Worm (Caenorhabditis elegans) whole organism, mixed stage, embryonic: ENCODE results near the gene sex-1.

Experiments used
- bed-3 ChIP-seq: fragments of 200-800 bp; sonication (Bioruptor generic); optimal IDR thresholded peaks from 3 replicates; lab custom pipeline; 2018; ENCODE audit warnings: mild to moderate bottlenecking, missing genetic modification characterization, moderate library complexity, missing compliant biosample characterization
- blmp-1 ChIP-seq: fragments of 150-350 bp; optimal IDR thresholded peaks from 2 replicates; lab custom pipeline; 2014; ENCODE audit warnings: missing biosample characterization, missing genetic modification characterization
- ceh-39 ChIP-seq: fragments of 150-350 bp; optimal IDR thresholded peaks from 2 replicates; lab custom pipeline; 2014; ENCODE audit warnings: missing biosample characterization, missing genetic modification characterization
- ceh-43 ChIP-seq: fragments of 200-800 bp; sonication (Bioruptor generic); optimal IDR thresholded peaks from 2 replicates; lab custom pipeline; 2018; ENCODE audit warnings: mild to moderate bottlenecking, missing genetic modification characterization, moderate library complexity, missing compliant biosample characterization
- cnd-1 ChIP-seq: fragments of 200-800 bp; sonication (Bioruptor generic); optimal IDR thresholded peaks from 2 replicates; lab custom pipeline; 2018; ENCODE audit warnings: mild to moderate bottlenecking, missing genetic modification characterization, missing compliant biosample characterization
- drap-1 ChIP-seq: fragments of 200-800 bp; sonication (Bioruptor generic); optimal IDR thresholded peaks from 3 replicates; lab custom pipeline; 2018; ENCODE audit warnings: mild to moderate bottlenecking, missing genetic modification characterization, missing compliant biosample characterization
- elt-1 ChIP-seq: sonication (generic microtip); optimal IDR thresholded peaks from 2 replicates; lab custom pipeline; 2017; ENCODE audit warnings: missing genetic modification characterization, mild to moderate bottlenecking, missing compliant biosample characterization, antibody characterized with exemption, moderate library complexity, borderline replicate concordance; ENCODE audit not compliant: insufficient read depth
- elt-3 ChIP-seq: fragments of 150-350 bp; optimal IDR thresholded peaks from 2 replicates; lab custom pipeline; 2014; ENCODE audit warnings: missing biosample characterization, missing genetic modification characterization
- flh-1 ChIP-seq: fragments of 200-800 bp; sonication (Bioruptor generic); optimal IDR thresholded peaks from 2 replicates; lab custom pipeline; 2018; ENCODE audit warnings: mild to moderate bottlenecking, missing genetic modification characterization, moderate library complexity, missing compliant biosample characterization
- ham-2 ChIP-seq: fragments of 200-800 bp; sonication (Bioruptor generic); optimal IDR thresholded peaks from 2 replicates; lab custom pipeline; 2018; ENCODE audit warnings: mild to moderate bottlenecking, missing genetic modification characterization, missing compliant biosample characterization
- hlh-1 ChIP-seq: fragments of 150-350 bp; optimal IDR thresholded peaks from 2 replicates; lab custom pipeline; 2014; ENCODE audit warnings: missing biosample characterization, missing genetic modification reagents, missing genetic modification characterization
- lin-13 ChIP-seq: fragments of 150-350 bp; optimal IDR thresholded peaks from 2 replicates; lab custom pipeline; 2014; ENCODE audit warnings: missing biosample characterization, missing genetic modification characterization
- lin-32 ChIP-seq: fragments of 200-800 bp; sonication (Bioruptor generic); optimal IDR thresholded peaks from 2 replicates; lab custom pipeline; 2018; ENCODE audit warnings: mild to moderate bottlenecking, missing genetic modification characterization, missing compliant biosample characterization
- lsy-2 ChIP-seq: fragments of 150-350 bp; optimal IDR thresholded peaks from 2 replicates; lab custom pipeline; 2014; ENCODE audit warnings: missing biosample characterization, missing genetic modification characterization
- mab-5 ChIP-seq: fragments of 150-350 bp; optimal IDR thresholded peaks from 2 replicates; lab custom pipeline; 2014; ENCODE audit warnings: missing biosample characterization, missing genetic modification characterization
- mep-1 ChIP-seq: fragments of 150-350 bp; optimal IDR thresholded peaks from 2 replicates; lab custom pipeline; 2017; ENCODE audit warnings: missing biosample characterization, missing genetic modification reagents, missing genetic modification characterization, inconsistent platforms
- mls-2 ChIP-seq: sonication (generic microtip); optimal IDR thresholded peaks from 2 replicates; lab custom pipeline; 2016; ENCODE audit warnings: mild to moderate bottlenecking, missing genetic modification characterization, moderate library complexity, missing compliant biosample characterization
- nhr-12 ChIP-seq: fragments of 150-350 bp; optimal IDR thresholded peaks from 2 replicates; lab custom pipeline; 2014; ENCODE audit warnings: missing biosample characterization, missing genetic modification characterization
- nhr-2 ChIP-seq: fragments of 150-350 bp; optimal IDR thresholded peaks from 2 replicates; lab custom pipeline; 2014; ENCODE audit warnings: missing biosample characterization, missing genetic modification characterization
- nhr-237 ChIP-seq: fragments of 150-350 bp; optimal IDR thresholded peaks from 2 replicates; lab custom pipeline; 2014; ENCODE audit warnings: missing biosample characterization, missing genetic modification characterization
- nhr-28 ChIP-seq: fragments of 150-350 bp; optimal IDR thresholded peaks from 2 replicates; lab custom pipeline; 2014; ENCODE audit warnings: missing biosample characterization, missing genetic modification characterization
- nhr-76 ChIP-seq: sonication (generic microtip); optimal IDR thresholded peaks from 2 replicates; lab custom pipeline; 2017; ENCODE audit warnings: missing biosample characterization, missing genetic modification characterization
- pha-4 ChIP-seq: fragments of 150-350 bp; optimal IDR thresholded peaks from 2 replicates; lab custom pipeline; 2018; ENCODE audit warnings: missing biosample characterization, missing genetic modification reagents, missing genetic modification characterization
- sem-2 ChIP-seq: fragments of 200-800 bp; sonication (Bioruptor generic); optimal IDR thresholded peaks from 2 replicates; lab custom pipeline; 2018; ENCODE audit warnings: mild to moderate bottlenecking, missing genetic modification characterization, missing compliant biosample characterization
- snpc-4 ChIP-seq: fragments of 150-350 bp; optimal IDR thresholded peaks from 2 replicates; lab custom pipeline; 2014; ENCODE audit warnings: missing biosample characterization, missing genetic modification characterization
- sptf-1 ChIP-seq: sonication (generic microtip); optimal IDR thresholded peaks from 2 replicates; lab custom pipeline; 2017; ENCODE audit warnings: mild to moderate bottlenecking, missing genetic modification characterization, moderate library complexity, missing compliant biosample characterization
- tbx-8 ChIP-seq: fragments of 200-800 bp; sonication (Bioruptor generic); optimal IDR thresholded peaks from 2 replicates; lab custom pipeline; 2018; ENCODE audit warnings: mild to moderate bottlenecking, missing genetic modification characterization, moderate library complexity, missing compliant biosample characterization
- unc-120 ChIP-seq: sonication (generic microtip); optimal IDR thresholded peaks from 2 replicates; lab custom pipeline; 2017; ENCODE audit warnings: missing genetic modification characterization, missing compliant biosample characterization; ENCODE audit not compliant: poor library complexity, severe bottlenecking
- unc-62 ChIP-seq: fragments of 150-350 bp; optimal IDR thresholded peaks from 2 replicates; lab custom pipeline; 2014; ENCODE audit warnings: missing biosample characterization, missing genetic modification reagents, missing genetic modification characterization
- zip-8 ChIP-seq: fragments of 150-350 bp; optimal IDR thresholded peaks from 2 replicates; lab custom pipeline; 2014; ENCODE audit warnings: missing biosample characterization, missing genetic modification characterization

sex-1 gene

ce11 chrX:10205321-10205720, at the start of gene sex-1:
Gene sex-1 (minus strand): TSS chrX:10205421.
- TF ChIP-seq nhr-76 (tag; lab: Kevin White, UChicago) (no peak), ceh-39 (tag; lab: Kevin White, UChicago) (no peak), elt-1 (tag; lab: Kevin White, UChicago) (peak; percentile 11), ceh-43 (GFP tag; lab: Kevin White, UChicago) (no peak)

ce11 chrX:10254068-10254467, 48.8 kb upstream of the sex-1 start:
- peak; percentile 25 for TF ChIP-seq unc-62 (GFP tag; lab: Kevin White, UChicago)
- no peak for TF ChIP-seq snpc-4 (tag; lab: Kevin White, UChicago)
- no peak for TF ChIP-seq nhr-237 (tag; lab: Kevin White, UChicago)
- TF ChIP-seq mab-5 (tag; lab: Kevin White, UChicago) = no peak
- no peak for TF ChIP-seq zip-8 (tag; lab: Kevin White, UChicago)
- peak; percentile 9 for TF ChIP-seq unc-120
- no peak for TF ChIP-seq pha-4 (tag; lab: Kevin White, UChicago)
- TF ChIP-seq sem-2 = no peak
- TF ChIP-seq lsy-2 (tag; lab: Kevin White, UChicago) = no peak
- TF ChIP-seq nhr-28 = no peak

DNA sequence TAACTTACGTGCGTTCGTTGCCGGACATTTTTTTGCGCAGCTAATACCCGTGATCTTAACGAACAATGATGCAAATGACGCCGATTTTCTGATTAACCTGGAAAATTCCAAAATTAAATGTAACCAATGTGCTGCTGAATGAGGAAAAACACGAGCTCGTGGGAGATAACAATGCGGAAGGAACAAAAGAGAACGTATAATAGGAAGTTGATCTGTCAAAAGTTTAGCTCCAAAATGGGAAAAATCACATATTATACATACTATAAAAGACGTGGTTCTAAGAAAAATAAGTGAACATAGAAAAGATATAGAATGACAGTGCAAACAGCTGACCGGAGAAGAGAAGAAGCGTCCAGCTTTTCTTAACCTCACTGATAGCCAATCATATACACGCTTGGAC, 47.6 kb upstream of the sex-1 start, which contains the start of gene C14H10.2:
Gene C14H10.2, minus strand, starts transcription at position 101 of the 400 bp plus-strand sequence.
- TF ChIP-seq snpc-4 (tag; lab: Kevin White, UChicago) (no peak), unc-120 (peak; percentile 0)

DNA sequence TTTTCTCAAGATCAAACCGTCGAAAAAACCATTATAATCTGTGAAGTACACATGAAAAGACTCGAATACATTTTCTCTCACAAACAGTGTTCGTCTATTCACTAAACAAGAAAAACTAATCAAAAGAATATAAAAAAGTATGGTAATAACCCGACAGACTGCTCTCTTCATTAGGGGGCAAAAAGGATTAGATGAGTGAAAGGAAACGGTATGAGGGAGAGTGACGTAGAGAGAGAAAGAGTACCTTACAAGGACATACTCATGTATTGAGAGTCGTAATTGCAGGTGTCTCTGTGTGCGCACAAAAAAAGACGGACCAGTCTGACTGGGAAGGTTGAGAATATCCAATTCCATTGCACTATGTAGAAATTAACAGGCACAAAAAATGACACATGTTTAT, 44.5 kb upstream of the sex-1 start:
- no peak for TF ChIP-seq blmp-1 (tag; lab: Kevin White, UChicago)
- TF ChIP-seq nhr-2 (tag; lab: Kevin White, UChicago) = peak; percentile 54

DNA sequence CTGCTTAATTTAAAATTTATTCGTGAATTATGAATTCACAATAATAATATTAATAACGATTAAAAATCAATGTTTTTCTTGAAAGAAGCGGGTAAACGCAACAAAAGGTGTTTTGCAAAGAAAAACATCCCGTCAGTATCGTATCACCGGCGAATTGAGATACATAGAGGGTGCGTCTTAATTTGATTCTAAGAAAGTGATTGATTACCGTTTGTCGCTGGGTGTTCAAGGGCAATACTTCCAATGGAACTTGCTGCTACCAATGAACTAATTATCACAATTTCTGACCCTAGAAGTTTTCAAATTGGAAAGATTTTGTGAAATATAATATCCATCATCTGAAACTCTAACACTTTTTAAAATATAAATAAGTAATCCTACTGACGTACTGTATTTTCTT, 40.4 kb upstream of the sex-1 start:
- TF ChIP-seq bed-3 (no peak), snpc-4 (tag; lab: Kevin White, UChicago) (no peak)
- TF ChIP-seq, all 35 proteins: peak for 0

- no peak for TF ChIP-seq ceh-39 (tag; lab: Kevin White, UChicago)
- no peak for TF ChIP-seq pha-4 (tag; lab: Kevin White, UChicago)
- TF ChIP-seq elt-3 (tag; lab: Kevin White, UChicago) = no peak
- no peak for TF ChIP-seq zip-8 (tag; lab: Kevin White, UChicago)
- no peak for TF ChIP-seq snpc-4 (tag; lab: Kevin White, UChicago)
- no peak for TF ChIP-seq nhr-2 (tag; lab: Kevin White, UChicago)
- no peak for TF ChIP-seq nhr-28
- TF ChIP-seq ceh-43 (GFP tag; lab: Kevin White, UChicago) = no peak
- no peak for TF ChIP-seq flh-1
- no peak for TF ChIP-seq sem-2
- TF ChIP-seq tbx-8 (GFP tag; lab: Kevin White, UChicago) = no peak
- TF ChIP-seq bed-3 = no peak
- TF ChIP-seq unc-62 (GFP tag; lab: Kevin White, UChicago) = no peak
- no peak for TF ChIP-seq sptf-1 (tag; lab: Kevin White, UChicago)
These were observed 35.7 kb upstream of the sex-1 start, which contains the start of gene str-74 for ce11 chrX:10240939-10241338. Gene str-74 (minus strand): TSS chrX:10241039.

- TF ChIP-seq ceh-39 (tag; lab: Kevin White, UChicago) (no peak), cnd-1 (tag; lab: Kevin White, UChicago) (no peak), unc-62 (GFP tag; lab: Kevin White, UChicago) (peak; percentile 84), drap-1 (GFP tag; lab: Kevin White, UChicago) (no peak), zip-8 (tag; lab: Kevin White, UChicago) (no peak), unc-120 (peak; percentile 57), nhr-12 (tag; lab: Kevin White, UChicago) (no peak), ceh-43 (GFP tag; lab: Kevin White, UChicago) (no peak), mls-2 (tag; lab: Kevin White, UChicago) (no peak), mab-5 (tag; lab: Kevin White, UChicago) (peak; percentile 15), sem-2 (no peak), lsy-2 (tag; lab: Kevin White, UChicago) (no peak), mep-1 (tag; lab: Kevin White, UChicago) (no peak), ham-2 (no peak), lin-13 (tag; lab: Kevin White, UChicago) (no peak), pha-4 (tag; lab: Kevin White, UChicago) (no peak), hlh-1 (peak; percentile 64), lin-32 (GFP tag; lab: Kevin White, UChicago) (no peak), elt-3 (tag; lab: Kevin White, UChicago) (no peak)
These were observed 33.0 kb upstream of the sex-1 start for ce11 chrX:10238146-10238749.
